Fruit fly (Drosophila melanogaster): Measurements from ENCODE around the gene CG13044.

CG13044 gene

dm6 chr3L:16259552-16259951, 43.4 kb downstream of the CG13044 start, which contains the start of gene CG13053 (continued):
- peak; percentile 23 for TF ChIP-seq acj6 (GFP tag; optimal IDR thresholded peaks at IDR 0.05)
- TF ChIP-seq net (GFP tag; optimal IDR thresholded peaks at IDR 0.05): no peak
- no peak for TF ChIP-seq lz (GFP tag; optimal IDR thresholded peaks at IDR 0.05)
- TF ChIP-seq dsx (GFP tag; optimal IDR thresholded peaks at IDR 0.05; ENCODE audit: poor library complexity, severe bottlenecking): peak; percentile 85
- peak; percentile 46 for TF ChIP-seq CG3919 (GFP tag; optimal IDR thresholded peaks at IDR 0.05)
- no peak for TF ChIP-seq Sox14 (GFP tag; optimal IDR thresholded peaks at IDR 0.05)

DNA sequence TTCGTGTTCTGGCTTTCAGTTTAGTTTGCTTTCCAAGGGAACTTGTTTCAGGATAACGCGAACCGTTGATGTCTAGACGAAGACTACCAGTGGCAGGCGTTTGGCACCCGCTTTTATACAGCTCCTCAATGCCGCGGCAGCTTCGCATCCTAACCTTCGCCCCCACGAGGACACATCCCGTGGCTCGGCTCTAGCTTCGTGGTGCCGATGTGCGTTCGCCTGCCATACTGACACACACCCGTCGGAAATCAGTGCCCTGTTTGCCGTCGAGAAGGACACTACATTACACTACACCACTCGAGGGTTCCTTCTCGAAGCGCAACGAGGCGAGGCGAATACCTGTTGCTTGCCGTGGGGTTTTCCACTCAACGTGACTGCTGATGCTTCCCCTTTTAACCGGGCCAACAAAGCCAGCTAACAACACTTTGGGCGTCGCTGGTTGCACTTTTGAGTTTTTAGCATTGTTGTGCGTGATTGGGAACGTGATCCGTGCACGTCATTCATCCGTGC, 45.8 kb downstream of the CG13044 start, which contains the start of gene CG13054:
Gene CG13054, minus strand, starts transcription at position 74 of the 510 bp plus-strand sequence.
- TF ChIP-seq esn (GFP tag; optimal IDR thresholded peaks at IDR 0.05) (no peak), spab (GFP tag; optimal IDR thresholded peaks at IDR 0.05) (no peak), salr (GFP tag; optimal IDR thresholded peaks at IDR 0.05) (no peak), CG10631 (GFP tag; optimal IDR thresholded peaks at IDR 0.05) (no peak), pdm3 (GFP tag; optimal IDR thresholded peaks at IDR 0.05) (no peak), Ets21C (GFP tag; optimal IDR thresholded peaks at IDR 0.05) (no peak), dac (GFP tag; optimal IDR thresholded peaks at IDR 0.05) (no peak), fd85E (GFP tag; optimal IDR thresholded peaks at IDR 0.05) (no peak), CG6276 (GFP tag; optimal IDR thresholded peaks at IDR 0.05) (no peak), Eip93F (GFP tag; optimal IDR thresholded peaks at IDR 0.05) (no peak), Eip75B (GFP tag; optimal IDR thresholded peaks at IDR 0.05) (no peak)

Measured in whole organism, prepupa.